Fruit fly (Drosophila melanogaster): Measurements from ENCODE around the gene Snmp1.

Gene Snmp1

DNA sequence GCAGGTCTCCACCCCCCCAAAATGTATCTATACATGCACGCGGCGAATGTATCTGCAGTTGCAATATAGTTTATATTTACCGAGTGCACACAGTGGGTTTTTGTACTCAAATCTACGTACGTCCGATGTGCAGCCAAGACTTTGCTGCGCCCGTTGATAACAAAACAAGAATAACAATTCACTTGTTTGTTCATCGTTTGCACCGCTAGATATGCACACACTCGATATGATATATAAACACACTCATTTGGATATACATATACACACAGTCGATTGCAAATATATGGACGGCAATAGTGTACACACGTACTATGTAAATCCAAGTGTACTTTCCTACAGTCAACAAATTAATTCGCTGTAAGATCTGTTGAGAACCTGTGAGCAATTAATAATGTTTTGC lies 25.7 kb upstream of the Snmp1 start:
- TF ChIP-seq EcR (GFP tag; optimal IDR thresholded peaks at IDR 0.05): no peak
- 0 out of 2 replicates have a peak, but pooled peaks have one; percentile 18 for TF ChIP-seq CG32121 (GFP tag; IDR thresholded peaks at IDR 0.05)

DNA sequence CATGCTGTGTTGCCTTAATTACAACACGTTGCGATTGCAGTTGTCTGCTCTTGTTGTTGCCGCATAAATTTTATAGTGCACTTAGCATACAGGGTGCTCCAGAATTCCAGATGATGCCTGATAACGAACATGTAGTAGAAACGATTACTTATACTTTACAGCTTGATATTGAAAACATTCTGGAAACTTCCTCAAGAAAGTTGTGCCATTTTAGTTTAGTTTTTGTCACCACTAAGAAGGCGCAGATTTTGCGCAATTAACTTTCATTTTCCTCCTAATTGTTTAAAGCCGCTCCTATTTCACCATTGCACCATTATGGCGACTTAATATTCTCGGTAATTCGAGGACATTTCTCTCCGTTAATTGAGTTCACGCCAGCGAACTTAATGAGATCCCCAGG lies 24.3 kb upstream of the Snmp1 start:
- TF ChIP-seq Snoo (tag; optimal IDR thresholded peaks at IDR 0.05): no peak
- TF ChIP-seq fd96Ca (GFP tag; IDR thresholded peaks at IDR 0.05): no peak
- peak; percentile 22 for TF ChIP-seq CG13204 (GFP tag; optimal IDR thresholded peaks at IDR 0.05)
- no peak for TF ChIP-seq CG10348 (GFP tag; IDR thresholded peaks at IDR 0.05)
- peak; percentile 5 for TF ChIP-seq Pif1B (GFP tag; optimal IDR thresholded peaks at IDR 0.05)
- no peak for TF ChIP-seq CG14655 (GFP tag; optimal IDR thresholded peaks at IDR 0.05)
- no peak for TF ChIP-seq Ets98B (GFP tag; IDR thresholded peaks at IDR 0.05)
- TF ChIP-seq CG15710 (tag; optimal IDR thresholded peaks at IDR 0.05): peak; percentile 37
- peak; percentile 4 for TF ChIP-seq Pif1A (GFP tag; optimal IDR thresholded peaks at IDR 0.05)
- TF ChIP-seq CG9948 (tag; optimal IDR thresholded peaks at IDR 0.05): peak; percentile 31
- peak; percentile 30 for TF ChIP-seq CG17806 (tag; optimal IDR thresholded peaks at IDR 0.05)
- peak; percentile 46 for TF ChIP-seq CG8159 (tag; optimal IDR thresholded peaks at IDR 0.05)

DNA sequence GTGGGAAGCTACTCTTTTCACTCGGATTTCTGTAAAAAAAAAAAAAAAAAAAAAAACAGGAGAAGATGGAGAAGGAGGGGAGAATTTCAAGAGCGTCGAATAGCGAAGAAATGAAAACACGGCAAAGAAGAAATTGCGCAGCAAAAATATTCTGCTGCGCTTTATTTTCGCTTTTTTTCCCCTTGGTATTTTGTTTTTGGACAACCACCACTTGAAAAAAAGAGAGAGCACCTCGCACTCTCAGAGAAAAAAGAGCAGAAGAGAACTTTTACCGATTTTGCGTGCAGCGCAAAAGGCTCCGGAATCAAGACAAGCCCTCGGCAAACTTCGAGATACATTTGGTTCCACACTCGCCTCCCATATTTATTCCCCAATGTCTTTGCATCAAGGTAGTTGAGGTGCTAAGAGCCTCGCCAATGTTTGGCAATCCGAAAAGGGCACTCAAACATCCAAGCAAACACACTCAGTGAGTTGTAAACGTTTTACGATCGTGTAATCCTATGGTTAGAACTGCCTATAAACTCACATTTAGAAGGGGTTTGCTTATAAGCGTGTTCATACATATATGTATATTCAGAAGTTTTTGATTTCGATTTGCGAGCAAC lies 22.9 kb upstream of the Snmp1 start:
- TF ChIP-seq Ets98B (GFP tag; IDR thresholded peaks at IDR 0.05) (no peak), gl (tag; optimal IDR thresholded peaks at IDR 0.05) (no peak), Snoo (tag; optimal IDR thresholded peaks at IDR 0.05) (peak; percentile 22), CG13204 (GFP tag; optimal IDR thresholded peaks at IDR 0.05) (peak; percentile 15), CG8159 (tag; optimal IDR thresholded peaks at IDR 0.05) (no peak)

DNA sequence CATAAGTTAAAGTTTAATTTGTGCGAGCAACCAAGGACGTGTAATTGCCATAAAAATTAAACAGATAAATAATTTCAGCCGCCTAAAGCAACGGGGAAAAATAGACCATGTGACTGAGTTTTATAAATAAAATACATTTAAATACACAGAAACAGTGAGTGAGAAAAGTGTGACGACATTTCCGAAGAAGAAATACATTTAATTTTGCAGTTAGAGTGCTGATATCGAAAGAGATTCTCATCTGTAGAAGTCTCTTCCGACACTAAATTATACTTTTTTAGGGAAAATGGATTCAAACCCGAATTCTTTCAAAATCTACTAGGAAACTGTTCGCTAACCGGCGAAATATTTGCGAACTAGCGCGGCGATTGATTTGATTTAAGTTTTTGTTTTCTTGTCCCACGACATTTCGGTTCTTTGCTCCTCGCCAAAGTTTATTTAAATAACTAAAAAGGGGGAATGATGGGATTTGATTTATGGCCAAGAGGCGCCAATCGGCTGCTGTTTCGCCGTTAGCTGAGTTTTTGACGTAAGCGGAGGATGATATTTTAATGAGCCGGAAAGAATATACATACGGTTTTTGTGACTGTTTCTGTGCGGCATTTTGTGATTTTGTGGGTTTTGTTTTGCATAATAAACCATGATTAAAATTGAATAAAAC lies 21.6 kb upstream of the Snmp1 start:
- TF ChIP-seq Ets98B (GFP tag; IDR thresholded peaks at IDR 0.05): no peak
- TF ChIP-seq D1 (tag; optimal IDR thresholded peaks at IDR 0.05): no peak
- no peak for TF ChIP-seq Snoo (tag; optimal IDR thresholded peaks at IDR 0.05)
- TF ChIP-seq Pif1B (GFP tag; optimal IDR thresholded peaks at IDR 0.05): no peak
- TF ChIP-seq fd96Ca (GFP tag; IDR thresholded peaks at IDR 0.05): no peak
- TF ChIP-seq EcR (GFP tag; optimal IDR thresholded peaks at IDR 0.05): no peak
- no peak for TF ChIP-seq CG13204 (GFP tag; optimal IDR thresholded peaks at IDR 0.05)
- no peak for TF ChIP-seq CG34367 (tag; optimal IDR thresholded peaks at IDR 0.05)
- TF ChIP-seq CG9948 (tag; optimal IDR thresholded peaks at IDR 0.05): no peak
- TF ChIP-seq CG15710 (tag; optimal IDR thresholded peaks at IDR 0.05): no peak
- no peak for TF ChIP-seq CG14655 (GFP tag; optimal IDR thresholded peaks at IDR 0.05)
- no peak for TF ChIP-seq CG8159 (tag; optimal IDR thresholded peaks at IDR 0.05)
- no peak for TF ChIP-seq CG32121 (GFP tag; IDR thresholded peaks at IDR 0.05)
- no peak for TF ChIP-seq CG17806 (tag; optimal IDR thresholded peaks at IDR 0.05)
- TF ChIP-seq CG10348 (GFP tag; IDR thresholded peaks at IDR 0.05): no peak
- no peak for TF ChIP-seq CG4496 (GFP tag; IDR thresholded peaks at IDR 0.05)
- TF ChIP-seq gl (tag; optimal IDR thresholded peaks at IDR 0.05): no peak
- TF ChIP-seq Pif1A (GFP tag; optimal IDR thresholded peaks at IDR 0.05): no peak

DNA sequence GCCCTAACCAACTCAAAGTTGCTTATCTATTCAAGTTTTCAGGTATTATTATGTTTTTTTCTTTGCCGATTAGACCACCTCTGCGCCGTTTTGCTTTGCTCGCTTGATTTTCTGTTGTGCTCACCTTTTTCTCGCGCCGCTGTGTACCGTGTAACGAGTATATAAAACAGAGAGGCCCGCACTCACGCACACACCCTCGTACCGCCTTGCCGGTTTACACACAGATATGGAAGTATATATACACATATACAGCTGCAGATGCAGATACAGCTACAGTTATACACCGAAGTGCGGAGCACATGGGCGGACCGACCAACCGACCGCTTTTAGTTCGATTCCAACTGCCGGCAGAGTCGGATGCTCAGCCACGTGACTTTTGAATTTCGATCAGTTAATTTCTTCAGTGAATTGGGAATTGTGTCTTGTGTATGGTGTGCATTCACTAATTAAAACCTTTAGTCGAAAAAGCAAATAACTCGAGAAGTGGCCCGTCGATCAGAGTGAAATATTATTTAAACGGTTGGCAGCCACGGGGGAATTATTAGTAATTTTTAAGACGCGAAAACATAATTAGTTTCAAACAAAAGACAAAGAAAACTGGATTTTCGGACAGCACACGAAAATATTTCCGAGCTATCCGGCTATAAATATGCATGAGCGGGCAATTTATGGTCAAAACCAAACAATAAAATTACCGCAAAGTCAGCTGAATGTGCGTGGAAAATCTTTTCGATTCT lies 20.7 kb upstream of the Snmp1 start:
- peak; percentile 33 for TF ChIP-seq D1 (tag; optimal IDR thresholded peaks at IDR 0.05)
- TF ChIP-seq CG13204 (GFP tag; optimal IDR thresholded peaks at IDR 0.05): peak; percentile 100
- no peak for TF ChIP-seq CG17806 (tag; optimal IDR thresholded peaks at IDR 0.05)
- TF ChIP-seq Pif1A (GFP tag; optimal IDR thresholded peaks at IDR 0.05): peak; percentile 8
- peak; percentile 44; the same call in 1 of the 3 replicates for TF ChIP-seq CG4496 (GFP tag; IDR thresholded peaks at IDR 0.05)
- no peak for TF ChIP-seq CG15710 (tag; optimal IDR thresholded peaks at IDR 0.05)
- TF ChIP-seq CG32121 (GFP tag; IDR thresholded peaks at IDR 0.05): peak; percentile 69; the same call in 1 of the 2 replicates
- no peak for TF ChIP-seq CG14655 (GFP tag; optimal IDR thresholded peaks at IDR 0.05)
- TF ChIP-seq gl (tag; optimal IDR thresholded peaks at IDR 0.05): no peak
- no peak for TF ChIP-seq CG34367 (tag; optimal IDR thresholded peaks at IDR 0.05)
- no peak for TF ChIP-seq CG8301 (tag; optimal IDR thresholded peaks at IDR 0.05)
- TF ChIP-seq CG8159 (tag; optimal IDR thresholded peaks at IDR 0.05): no peak
- TF ChIP-seq rn (GFP tag; IDR thresholded peaks at IDR 0.05): no peak
- TF ChIP-seq Pif1B (GFP tag; optimal IDR thresholded peaks at IDR 0.05): peak; percentile 44
- TF ChIP-seq Ets98B (GFP tag; IDR thresholded peaks at IDR 0.05): peak; percentile 39; the same call in 1 of the 2 replicates
- peak; percentile 64 for TF ChIP-seq EcR (GFP tag; optimal IDR thresholded peaks at IDR 0.05)
- TF ChIP-seq fd96Ca (GFP tag; IDR thresholded peaks at IDR 0.05): no peak
- TF ChIP-seq CG12605 (GFP tag; IDR thresholded peaks at IDR 0.05): 0 out of 2 replicates have a peak, but pooled peaks have one; percentile 23

Data from whole organism, pupa.